Worm (Caenorhabditis elegans) whole organism, L1 larva: ENCODE data around the gene ceh-76.

Source experiments
- ceh-88 ChIP-seq: fragments of 200-800 bp; sonication (Bioruptor generic); IDR thresholded peaks from 2 replicates; pipeline ENCODE4 v1.3.6; 2022; ENCODE audit warnings: missing genetic modification characterization, missing compliant biosample characterization
- snpc-4 ChIP-seq: fragments of 150-350 bp; optimal IDR thresholded peaks from 2 replicates; lab custom pipeline; 2014; ENCODE audit warnings: missing biosample characterization, missing genetic modification characterization
- zag-1 ChIP-seq: fragments of 150-350 bp; optimal IDR thresholded peaks from 2 replicates; lab custom pipeline; 2014; ENCODE audit warnings: missing biosample characterization, missing genetic modification characterization
- ztf-11 ChIP-seq, 2 experiments: sonication (generic microtip); optimal IDR thresholded peaks; 2 replicates each; lab custom pipeline; 2016 to 2017; ENCODE audit warnings: missing genetic modification characterization in 2 of 2, missing biosample characterization in 1 of 2, missing compliant biosample characterization in 1 of 2
- ztf-4 ChIP-seq: fragments of 150-350 bp; optimal IDR thresholded peaks from 2 replicates; lab custom pipeline; 2014; ENCODE audit warnings: missing biosample characterization, missing genetic modification characterization

DNA sequence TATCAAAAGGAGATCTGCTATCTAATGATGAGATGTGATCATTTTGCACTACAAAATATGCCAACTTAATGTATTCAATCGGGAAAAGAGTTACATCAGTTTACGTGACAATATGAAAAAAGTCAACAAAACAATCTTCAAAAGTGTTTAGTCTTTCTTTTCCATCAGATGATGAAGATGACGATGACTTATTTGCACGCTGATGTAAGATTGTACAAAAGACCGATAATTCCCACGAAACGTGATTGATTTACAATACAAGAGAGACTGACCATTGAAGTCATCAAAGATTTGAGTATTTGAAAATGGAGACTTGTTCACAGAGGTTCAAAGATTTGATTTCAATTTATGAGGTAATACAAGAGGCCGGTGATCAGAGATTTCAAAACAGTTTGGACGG is 30.8 kb upstream of the ceh-76 start:
- TF ChIP-seq ztf-4 (tag; lab: Kevin White, UChicago) (no peak), zag-1 (tag; lab: Kevin White, UChicago) (no peak), ceh-88 (GFP tag; lab: Robert Waterston, UW) (no peak), ztf-11 (tag; optimal IDR thresholded peaks at IDR 0.05; lab: Kevin White, UChicago) (no peak), snpc-4 (tag; lab: Kevin White, UChicago) (no peak)
